Worm (Caenorhabditis elegans): ENCODE data around the gene sfxn-1.4.

sfxn-1.4 gene

ce11 chrII:11681136-11681824, at the start of gene sfxn-1.4, which contains the start of gene C47D12.4:
sfxn-1.4 (minus strand) TSS chrII:11681236.
C47D12.4 (plus strand) TSS chrII:11681774.
- TF ChIP-seq C08G9.2 (tag; optimal IDR thresholded peaks at IDR 0.05): no peak
- no peak for TF ChIP-seq rnt-1 (tag; optimal IDR thresholded peaks at IDR 0.05)
- TF ChIP-seq ets-4 (tag; optimal IDR thresholded peaks at IDR 0.05): no peak
- no peak for TF ChIP-seq madf-2 (tag; optimal IDR thresholded peaks at IDR 0.05)
- no peak for TF ChIP-seq ceh-31 (tag; optimal IDR thresholded peaks at IDR 0.05)
- no peak for TF ChIP-seq ref-2 (tag; optimal IDR thresholded peaks at IDR 0.05)
- TF ChIP-seq pat-9 (tag; optimal IDR thresholded peaks at IDR 0.05): no peak
- no peak for TF ChIP-seq ceh-9 (tag; optimal IDR thresholded peaks at IDR 0.05)
- TF ChIP-seq pros-1 (tag; optimal IDR thresholded peaks at IDR 0.05): no peak

- no peak for TF ChIP-seq pqm-1 (tag; optimal IDR thresholded peaks at IDR 0.05)
- no peak for TF ChIP-seq eyg-1 (tag; optimal IDR thresholded peaks at IDR 0.05)
- no peak for TF ChIP-seq ceh-14 (tag; optimal IDR thresholded peaks at IDR 0.05)
- TF ChIP-seq tbx-7 (tag; optimal IDR thresholded peaks at IDR 0.05): no peak
- TF ChIP-seq sdc-2 (tag; optimal IDR thresholded peaks at IDR 0.05): no peak
- no peak for TF ChIP-seq ceh-18 (tag; optimal IDR thresholded peaks at IDR 0.05)
- no peak for TF ChIP-seq nhr-232 (tag; optimal IDR thresholded peaks at IDR 0.05)
- TF ChIP-seq K09A11.1 (tag; optimal IDR thresholded peaks at IDR 0.05; ENCODE audit: insufficient read depth): no peak
- no peak for TF ChIP-seq tbx-2 (tag; optimal IDR thresholded peaks at IDR 0.05)
These were observed 48.9 kb upstream of the sfxn-1.4 start for ce11 chrII:11729757-11730535.

- TF ChIP-seq tbx-2 (tag; optimal IDR thresholded peaks at IDR 0.05) (peak; percentile 20), nfya-1 (tag; optimal IDR thresholded peaks at IDR 0.05) (peak; percentile 20), hlh-30 (tag; optimal IDR thresholded peaks at IDR 0.05; ENCODE audit: insufficient read depth) (peak; percentile 73), unc-55 (GFP tag; optimal IDR thresholded peaks at IDR 0.05) (no peak)
These were observed 47.6 kb upstream of the sfxn-1.4 start, which contains the start of gene alh-8 for ce11 chrII:11728545-11729105. alh-8 (plus strand) TSS chrII:11729055.

- TF ChIP-seq ceh-30 (tag; optimal IDR thresholded peaks at IDR 0.05) (no peak), nhr-11 (tag; optimal IDR thresholded peaks at IDR 0.05) (no peak), C38D4.7 (GFP tag; optimal IDR thresholded peaks at IDR 0.05) (no peak), hlh-15 (tag; optimal IDR thresholded peaks at IDR 0.05) (no peak), ceh-6 (GFP tag; optimal IDR thresholded peaks at IDR 0.05) (no peak), hlh-13 (GFP tag; optimal IDR thresholded peaks at IDR 0.05) (no peak), elt-2 (tag; optimal IDR thresholded peaks at IDR 0.05) (no peak), ceh-31 (tag; optimal IDR thresholded peaks at IDR 0.05) (no peak), hlh-6 (tag; optimal IDR thresholded peaks at IDR 0.05) (no peak)
These were observed 46.4 kb upstream of the sfxn-1.4 start for ce11 chrII:11727438-11727837.

- TF ChIP-seq ceh-34 (tag; optimal IDR thresholded peaks at IDR 0.05): no peak
- no peak for TF ChIP-seq unc-86 (tag; optimal IDR thresholded peaks at IDR 0.05)
- TF ChIP-seq K02D7.2 (tag; optimal IDR thresholded peaks at IDR 0.05): no peak
- TF ChIP-seq hlh-6 (tag; optimal IDR thresholded peaks at IDR 0.05): no peak
- TF ChIP-seq nfya-1 (tag; optimal IDR thresholded peaks at IDR 0.05): no peak
- no peak for TF ChIP-seq nhr-232 (tag; optimal IDR thresholded peaks at IDR 0.05)
- no peak for TF ChIP-seq ceh-45 (GFP tag; IDR thresholded peaks at IDR 0.05)
- no peak for TF ChIP-seq tbx-7 (tag; optimal IDR thresholded peaks at IDR 0.05)
- TF ChIP-seq pha-2 (tag; optimal IDR thresholded peaks at IDR 0.05): no peak
- no peak for TF ChIP-seq fkh-6 (tag; optimal IDR thresholded peaks at IDR 0.05)
- no peak for TF ChIP-seq ceh-48 (tag; optimal IDR thresholded peaks at IDR 0.05)
- TF ChIP-seq npax-4 (tag; optimal IDR thresholded peaks at IDR 0.05): no peak
- TF ChIP-seq unc-55 (GFP tag; optimal IDR thresholded peaks at IDR 0.05): no peak
- no peak for TF ChIP-seq pax-1 (tag; optimal IDR thresholded peaks at IDR 0.05)
- no peak for TF ChIP-seq hlh-13 (GFP tag; optimal IDR thresholded peaks at IDR 0.05)
- TF ChIP-seq syd-9 (tag; optimal IDR thresholded peaks at IDR 0.05): no peak
- no peak for TF ChIP-seq F13H6.1 (tag; optimal IDR thresholded peaks at IDR 0.05)
These were observed 45.6 kb upstream of the sfxn-1.4 start, which contains the start of gene F13D12.5 for ce11 chrII:11726470-11727106. F13D12.5 (plus strand) TSS chrII:11726814.

All from whole organism, late embryonic.